Worm (Caenorhabditis elegans) whole organism, mixed stage, embryonic: Measurements from ENCODE around the gene srh-182.

Experiments
- M03D4.4 ChIP-seq: sonication (generic microtip); optimal IDR thresholded peaks from 2 replicates; lab custom pipeline; 2017; ENCODE audit warnings: mild to moderate bottlenecking, missing genetic modification characterization, missing compliant biosample characterization
- bed-3 ChIP-seq: fragments of 200-800 bp; sonication (Bioruptor generic); optimal IDR thresholded peaks from 3 replicates; lab custom pipeline; 2018; ENCODE audit warnings: mild to moderate bottlenecking, missing genetic modification characterization, moderate library complexity, missing compliant biosample characterization
- ceh-39 ChIP-seq: fragments of 150-350 bp; optimal IDR thresholded peaks from 2 replicates; lab custom pipeline; 2014; ENCODE audit warnings: missing biosample characterization, missing genetic modification characterization
- ceh-43 ChIP-seq: fragments of 200-800 bp; sonication (Bioruptor generic); optimal IDR thresholded peaks from 2 replicates; lab custom pipeline; 2018; ENCODE audit warnings: mild to moderate bottlenecking, missing genetic modification characterization, moderate library complexity, missing compliant biosample characterization
- ceh-83 ChIP-seq: fragments of 200-800 bp; sonication (Bioruptor generic); optimal IDR thresholded peaks from 2 replicates; lab custom pipeline; 2018; ENCODE audit warnings: mild to moderate bottlenecking, missing genetic modification characterization, missing compliant biosample characterization
- ces-1 ChIP-seq: fragments of 150-350 bp; optimal IDR thresholded peaks from 2 replicates; lab custom pipeline; 2014; ENCODE audit warnings: missing biosample characterization, missing genetic modification reagents, missing genetic modification characterization
- cnd-1 ChIP-seq: fragments of 200-800 bp; sonication (Bioruptor generic); optimal IDR thresholded peaks from 2 replicates; lab custom pipeline; 2018; ENCODE audit warnings: mild to moderate bottlenecking, missing genetic modification characterization, missing compliant biosample characterization
- drap-1 ChIP-seq: fragments of 200-800 bp; sonication (Bioruptor generic); optimal IDR thresholded peaks from 3 replicates; lab custom pipeline; 2018; ENCODE audit warnings: mild to moderate bottlenecking, missing genetic modification characterization, missing compliant biosample characterization
- elt-1 ChIP-seq: sonication (generic microtip); optimal IDR thresholded peaks from 2 replicates; lab custom pipeline; 2017; ENCODE audit warnings: missing genetic modification characterization, mild to moderate bottlenecking, missing compliant biosample characterization, antibody characterized with exemption, moderate library complexity, borderline replicate concordance; ENCODE audit not compliant: insufficient read depth
- elt-3 ChIP-seq: fragments of 150-350 bp; optimal IDR thresholded peaks from 2 replicates; lab custom pipeline; 2014; ENCODE audit warnings: missing biosample characterization, missing genetic modification characterization
- flh-1 ChIP-seq: fragments of 200-800 bp; sonication (Bioruptor generic); optimal IDR thresholded peaks from 2 replicates; lab custom pipeline; 2018; ENCODE audit warnings: mild to moderate bottlenecking, missing genetic modification characterization, moderate library complexity, missing compliant biosample characterization
- ham-2 ChIP-seq: fragments of 200-800 bp; sonication (Bioruptor generic); optimal IDR thresholded peaks from 2 replicates; lab custom pipeline; 2018; ENCODE audit warnings: mild to moderate bottlenecking, missing genetic modification characterization, missing compliant biosample characterization
- hlh-1 ChIP-seq: fragments of 150-350 bp; optimal IDR thresholded peaks from 2 replicates; lab custom pipeline; 2014; ENCODE audit warnings: missing biosample characterization, missing genetic modification reagents, missing genetic modification characterization
- lin-13 ChIP-seq: fragments of 150-350 bp; optimal IDR thresholded peaks from 2 replicates; lab custom pipeline; 2014; ENCODE audit warnings: missing biosample characterization, missing genetic modification characterization
- lin-32 ChIP-seq: fragments of 200-800 bp; sonication (Bioruptor generic); optimal IDR thresholded peaks from 2 replicates; lab custom pipeline; 2018; ENCODE audit warnings: mild to moderate bottlenecking, missing genetic modification characterization, missing compliant biosample characterization
- lsy-2 ChIP-seq: fragments of 150-350 bp; optimal IDR thresholded peaks from 2 replicates; lab custom pipeline; 2014; ENCODE audit warnings: missing biosample characterization, missing genetic modification characterization
- mab-5 ChIP-seq: fragments of 150-350 bp; optimal IDR thresholded peaks from 2 replicates; lab custom pipeline; 2014; ENCODE audit warnings: missing biosample characterization, missing genetic modification characterization
- mep-1 ChIP-seq: fragments of 150-350 bp; optimal IDR thresholded peaks from 2 replicates; lab custom pipeline; 2017; ENCODE audit warnings: missing biosample characterization, missing genetic modification reagents, missing genetic modification characterization, inconsistent platforms
- mls-2 ChIP-seq: sonication (generic microtip); optimal IDR thresholded peaks from 2 replicates; lab custom pipeline; 2016; ENCODE audit warnings: mild to moderate bottlenecking, missing genetic modification characterization, moderate library complexity, missing compliant biosample characterization
- nhr-12 ChIP-seq: fragments of 150-350 bp; optimal IDR thresholded peaks from 2 replicates; lab custom pipeline; 2014; ENCODE audit warnings: missing biosample characterization, missing genetic modification characterization
- nhr-2 ChIP-seq: fragments of 150-350 bp; optimal IDR thresholded peaks from 2 replicates; lab custom pipeline; 2014; ENCODE audit warnings: missing biosample characterization, missing genetic modification characterization
- nhr-237 ChIP-seq: fragments of 150-350 bp; optimal IDR thresholded peaks from 2 replicates; lab custom pipeline; 2014; ENCODE audit warnings: missing biosample characterization, missing genetic modification characterization
- nhr-28 ChIP-seq: fragments of 150-350 bp; optimal IDR thresholded peaks from 2 replicates; lab custom pipeline; 2014; ENCODE audit warnings: missing biosample characterization, missing genetic modification characterization
- nhr-76 ChIP-seq: sonication (generic microtip); optimal IDR thresholded peaks from 2 replicates; lab custom pipeline; 2017; ENCODE audit warnings: missing biosample characterization, missing genetic modification characterization
- pha-4 ChIP-seq: fragments of 150-350 bp; optimal IDR thresholded peaks from 2 replicates; lab custom pipeline; 2018; ENCODE audit warnings: missing biosample characterization, missing genetic modification reagents, missing genetic modification characterization
- sem-2 ChIP-seq: fragments of 200-800 bp; sonication (Bioruptor generic); optimal IDR thresholded peaks from 2 replicates; lab custom pipeline; 2018; ENCODE audit warnings: mild to moderate bottlenecking, missing genetic modification characterization, missing compliant biosample characterization
- snpc-4 ChIP-seq: fragments of 150-350 bp; optimal IDR thresholded peaks from 2 replicates; lab custom pipeline; 2014; ENCODE audit warnings: missing biosample characterization, missing genetic modification characterization
- sptf-1 ChIP-seq: sonication (generic microtip); optimal IDR thresholded peaks from 2 replicates; lab custom pipeline; 2017; ENCODE audit warnings: mild to moderate bottlenecking, missing genetic modification characterization, moderate library complexity, missing compliant biosample characterization
- tbx-8 ChIP-seq: fragments of 200-800 bp; sonication (Bioruptor generic); optimal IDR thresholded peaks from 2 replicates; lab custom pipeline; 2018; ENCODE audit warnings: mild to moderate bottlenecking, missing genetic modification characterization, moderate library complexity, missing compliant biosample characterization
- unc-120 ChIP-seq: sonication (generic microtip); optimal IDR thresholded peaks from 2 replicates; lab custom pipeline; 2017; ENCODE audit warnings: missing genetic modification characterization, missing compliant biosample characterization; ENCODE audit not compliant: poor library complexity, severe bottlenecking
- unc-39 ChIP-seq: fragments of 150-350 bp; optimal IDR thresholded peaks from 2 replicates; lab custom pipeline; 2014; ENCODE audit warnings: missing biosample characterization, missing genetic modification characterization
- unc-62 ChIP-seq: fragments of 150-350 bp; optimal IDR thresholded peaks from 2 replicates; lab custom pipeline; 2014; ENCODE audit warnings: missing biosample characterization, missing genetic modification reagents, missing genetic modification characterization
- zip-8 ChIP-seq: fragments of 150-350 bp; optimal IDR thresholded peaks from 2 replicates; lab custom pipeline; 2014; ENCODE audit warnings: missing biosample characterization, missing genetic modification characterization
- ztf-11 ChIP-seq: fragments of 150-350 bp; optimal IDR thresholded peaks from 2 replicates; lab custom pipeline; 2014; ENCODE audit warnings: missing biosample characterization, missing genetic modification characterization

srh-182 gene

ce11 chrV:18491961-18492360 lies 18.6 kb upstream of the srh-182 start, which contains the start of gene slo-1:
slo-1 (plus strand) TSS chrV:18492261.
- TF ChIP-seq ces-1 (GFP tag; lab: Kevin White, UChicago) (peak; percentile 42), elt-3 (tag; lab: Kevin White, UChicago) (no peak)
- TF ChIP-seq, all 35 proteins: peak for 1

DNA sequence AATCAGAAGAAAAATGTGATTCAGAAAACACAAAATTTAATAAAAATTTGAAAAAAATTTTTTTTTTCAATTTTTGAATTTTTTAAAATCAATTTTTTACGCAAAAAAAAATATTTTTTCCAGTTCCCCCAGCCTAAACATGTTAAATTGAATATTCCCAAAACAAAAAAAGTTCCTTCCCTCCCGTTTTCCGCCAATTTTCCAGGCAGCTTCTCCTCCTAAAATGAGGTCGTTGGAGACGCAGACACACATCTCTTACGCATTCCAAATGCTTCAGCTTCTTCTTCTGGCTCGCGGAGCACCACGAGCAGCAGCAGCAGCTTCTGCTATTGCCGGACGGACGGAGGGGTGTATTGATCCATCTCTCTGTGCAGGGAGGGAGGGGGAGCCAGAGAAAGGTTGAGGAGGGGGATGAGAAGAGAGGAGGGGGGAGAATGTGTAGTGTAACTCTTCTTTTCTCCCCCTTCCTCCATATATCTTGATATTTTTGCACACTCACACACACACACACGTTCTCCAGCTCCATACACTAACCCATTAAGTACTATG lies 17.0 kb upstream of the srh-182 start:
- no peak for TF ChIP-seq nhr-76 (tag; lab: Kevin White, UChicago)
- TF ChIP-seq cnd-1 (tag; lab: Kevin White, UChicago): no peak
- TF ChIP-seq lin-32 (GFP tag; lab: Kevin White, UChicago): no peak
- TF ChIP-seq unc-39 (tag; lab: Kevin White, UChicago): no peak
- TF ChIP-seq pha-4 (tag; lab: Kevin White, UChicago): no peak
- no peak for TF ChIP-seq ham-2
- TF ChIP-seq nhr-237 (tag; lab: Kevin White, UChicago): no peak
- no peak for TF ChIP-seq elt-3 (tag; lab: Kevin White, UChicago)
- TF ChIP-seq ceh-43 (GFP tag; lab: Kevin White, UChicago): no peak
- peak; percentile 90 for TF ChIP-seq unc-120 (tag; lab: Kevin White, UChicago)
- no peak for TF ChIP-seq elt-1
- TF ChIP-seq zip-8 (tag; lab: Kevin White, UChicago): no peak
- no peak for TF ChIP-seq ceh-39 (tag; lab: Kevin White, UChicago)
- peak; percentile 59 for TF ChIP-seq hlh-1
- no peak for TF ChIP-seq mep-1 (tag; lab: Kevin White, UChicago)
- TF ChIP-seq nhr-12: no peak
- no peak for TF ChIP-seq ceh-83 (GFP tag; lab: Kevin White, UChicago)
- peak; percentile 19 for TF ChIP-seq unc-62 (GFP tag; lab: Kevin White, UChicago)
- TF ChIP-seq mab-5 (tag; lab: Kevin White, UChicago): no peak
- TF ChIP-seq snpc-4 (tag; lab: Kevin White, UChicago): no peak
- peak; percentile 45 for TF ChIP-seq ces-1 (GFP tag; lab: Kevin White, UChicago)
- TF ChIP-seq lsy-2 (tag; lab: Kevin White, UChicago): no peak
- no peak for TF ChIP-seq flh-1 (GFP tag; lab: Kevin White, UChicago)
- TF ChIP-seq ztf-11 (tag; lab: Kevin White, UChicago): no peak
- TF ChIP-seq nhr-2 (tag; lab: Kevin White, UChicago): no peak
- no peak for TF ChIP-seq tbx-8
- TF ChIP-seq M03D4.4 (tag; lab: Kevin White, UChicago): peak; percentile 26
- TF ChIP-seq lin-13 (tag; lab: Kevin White, UChicago): no peak
- no peak for TF ChIP-seq sem-2 (GFP tag; lab: Kevin White, UChicago)
- peak; percentile 17 for TF ChIP-seq mls-2 (tag; lab: Kevin White, UChicago)
- TF ChIP-seq drap-1 (GFP tag; lab: Kevin White, UChicago): peak; percentile 71
- TF ChIP-seq, all 35 proteins: peak for 7

DNA sequence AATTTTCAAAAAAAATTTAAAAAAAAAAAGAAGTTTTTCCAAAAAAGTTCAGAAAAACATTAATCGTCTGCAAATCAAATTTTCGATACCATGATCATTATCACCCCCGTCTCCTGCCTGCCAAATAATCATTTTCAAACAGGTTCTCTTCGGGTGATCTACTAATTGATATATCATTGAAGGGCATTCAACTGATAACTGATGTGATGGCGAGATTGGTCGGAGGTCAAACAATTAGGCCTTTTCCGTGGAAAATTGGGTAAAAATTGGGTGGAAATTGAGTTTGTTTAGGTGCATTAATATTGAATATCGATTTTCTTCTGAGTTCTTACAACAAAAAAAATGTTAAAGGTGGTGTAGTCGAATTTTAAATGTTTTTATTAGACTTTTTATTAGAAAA lies 13.8 kb upstream of the srh-182 start, which contains the start of gene Y51A2D.18:
TSS of gene Y51A2D.18 (minus strand) at position 101 of the 400 bp plus-strand sequence.
- TF ChIP-seq ham-2 (no peak), lin-13 (tag; lab: Kevin White, UChicago) (no peak), nhr-28 (tag; lab: Kevin White, UChicago) (no peak), nhr-12 (no peak), lin-32 (GFP tag; lab: Kevin White, UChicago) (no peak), hlh-1 (no peak), mab-5 (tag; lab: Kevin White, UChicago) (no peak), lsy-2 (tag; lab: Kevin White, UChicago) (no peak), sptf-1 (no peak), tbx-8 (no peak), cnd-1 (tag; lab: Kevin White, UChicago) (no peak)

- TF ChIP-seq cnd-1 (tag; lab: Kevin White, UChicago): no peak
- TF ChIP-seq ceh-39 (tag; lab: Kevin White, UChicago): no peak
- TF ChIP-seq hlh-1: no peak
- TF ChIP-seq nhr-237 (tag; lab: Kevin White, UChicago): no peak
- no peak for TF ChIP-seq ces-1 (GFP tag; lab: Kevin White, UChicago)
- no peak for TF ChIP-seq bed-3
- no peak for TF ChIP-seq nhr-2 (tag; lab: Kevin White, UChicago)
- TF ChIP-seq elt-3 (tag; lab: Kevin White, UChicago): no peak
- no peak for TF ChIP-seq mep-1 (tag; lab: Kevin White, UChicago)
- TF ChIP-seq sem-2 (GFP tag; lab: Kevin White, UChicago): no peak
- no peak for TF ChIP-seq lin-13 (tag; lab: Kevin White, UChicago)
- no peak for TF ChIP-seq ceh-43 (GFP tag; lab: Kevin White, UChicago)
- TF ChIP-seq ham-2: no peak
- TF ChIP-seq unc-120 (tag; lab: Kevin White, UChicago): no peak
- no peak for TF ChIP-seq unc-39 (tag; lab: Kevin White, UChicago)
- TF ChIP-seq ceh-83 (GFP tag; lab: Kevin White, UChicago): no peak
- TF ChIP-seq lin-32 (GFP tag; lab: Kevin White, UChicago): no peak
- no peak for TF ChIP-seq mls-2 (tag; lab: Kevin White, UChicago)
- TF ChIP-seq M03D4.4 (tag; lab: Kevin White, UChicago): no peak
Observed at ce11 chrV:18480231-18480630, 6.9 kb upstream of the srh-182 start, which contains the start of gene srh-178. srh-178 (minus strand) TSS chrV:18480331.
